Worm (Caenorhabditis elegans) whole organism, late embryonic: Measurements from ENCODE around the gene F08G12.3.

ENCODE experiments used
- C08G9.2 ChIP-seq: sonication (generic microtip); optimal IDR thresholded peaks from 2 replicates; lab custom pipeline; 2016; ENCODE audit warnings: mild to moderate bottlenecking, missing genetic modification characterization, moderate library complexity, missing compliant biosample characterization
- F13H6.1 ChIP-seq: sonication (generic microtip); optimal IDR thresholded peaks from 2 replicates; lab custom pipeline; 2016; ENCODE audit warnings: missing genetic modification characterization, missing compliant biosample characterization
- K09A11.1 ChIP-seq: sonication (generic microtip); optimal IDR thresholded peaks from 2 replicates; lab custom pipeline; 2017; ENCODE audit warnings: antibody characterized with exemption, mild to moderate bottlenecking, missing genetic modification characterization, missing compliant biosample characterization; ENCODE audit not compliant: insufficient read depth
- ahr-1 ChIP-seq: sonication (generic microtip); optimal IDR thresholded peaks from 2 replicates; lab custom pipeline; 2016; ENCODE audit warnings: missing genetic modification characterization, missing compliant biosample characterization
- ceh-14 ChIP-seq: sonication (generic microtip); optimal IDR thresholded peaks from 2 replicates; lab custom pipeline; 2016; ENCODE audit warnings: missing genotype, missing genetic modification characterization, missing compliant biosample characterization
- ceh-18 ChIP-seq: sonication (generic microtip); optimal IDR thresholded peaks from 2 replicates; lab custom pipeline; 2016; ENCODE audit warnings: missing genetic modification characterization, missing compliant biosample characterization
- ceh-19 ChIP-seq: fragments of 200-800 bp; sonication (Bioruptor generic); optimal IDR thresholded peaks from 2 replicates; lab custom pipeline; 2018; ENCODE audit warnings: mild to moderate bottlenecking, missing genetic modification characterization, missing compliant biosample characterization
- ceh-2 ChIP-seq: sonication (generic microtip); optimal IDR thresholded peaks from 2 replicates; lab custom pipeline; 2016; ENCODE audit warnings: missing genotype, missing genetic modification characterization, missing compliant biosample characterization
- ceh-24 ChIP-seq: sonication (generic microtip); optimal IDR thresholded peaks from 2 replicates; lab custom pipeline; 2016; ENCODE audit warnings: mild to moderate bottlenecking, missing genetic modification characterization, missing compliant biosample characterization
- ceh-30 ChIP-seq: fragments of 150-350 bp; optimal IDR thresholded peaks from 2 replicates; lab custom pipeline; 2014; ENCODE audit warnings: missing biosample characterization, missing genetic modification characterization
- ceh-31 ChIP-seq: sonication (generic microtip); optimal IDR thresholded peaks from 2 replicates; lab custom pipeline; 2016; ENCODE audit warnings: missing genetic modification characterization, missing compliant biosample characterization
- ceh-34 ChIP-seq: sonication (generic microtip); optimal IDR thresholded peaks from 2 replicates; lab custom pipeline; 2016; ENCODE audit warnings: mild to moderate bottlenecking, missing genetic modification characterization, missing compliant biosample characterization
- ceh-48 ChIP-seq: sonication (generic microtip); optimal IDR thresholded peaks from 2 replicates; lab custom pipeline; 2016; ENCODE audit warnings: missing genetic modification characterization, inconsistent platforms, missing compliant biosample characterization
- ceh-6 ChIP-seq: fragments of 200-800 bp; sonication (Bioruptor generic); optimal IDR thresholded peaks from 2 replicates; lab custom pipeline; 2018; ENCODE audit warnings: mild to moderate bottlenecking, missing genetic modification characterization, missing compliant biosample characterization
- ceh-9 ChIP-seq: sonication (generic microtip); optimal IDR thresholded peaks from 2 replicates; lab custom pipeline; 2016; ENCODE audit warnings: mild to moderate bottlenecking, missing genetic modification characterization, inconsistent platforms, missing compliant biosample characterization
- dmd-4 ChIP-seq: sonication (generic microtip); optimal IDR thresholded peaks from 2 replicates; lab custom pipeline; 2016; ENCODE audit warnings: borderline replicate concordance, missing genetic modification characterization, missing compliant biosample characterization
- dve-1 ChIP-seq: sonication (generic microtip); optimal IDR thresholded peaks from 2 replicates; lab custom pipeline; 2017; ENCODE audit warnings: antibody characterized with exemption, mild to moderate bottlenecking, missing genetic modification characterization, missing compliant biosample characterization
- elt-2 ChIP-seq: sonication (generic microtip); optimal IDR thresholded peaks from 2 replicates; lab custom pipeline; 2016; ENCODE audit warnings: missing genetic modification reagents, missing genetic modification characterization, missing compliant biosample characterization
- elt-4 ChIP-seq: sonication (generic microtip); optimal IDR thresholded peaks from 2 replicates; lab custom pipeline; 2016; ENCODE audit warnings: missing genetic modification characterization, missing compliant biosample characterization
- ets-4 ChIP-seq: sonication (generic microtip); optimal IDR thresholded peaks from 2 replicates; lab custom pipeline; 2016; ENCODE audit warnings: missing genetic modification characterization, missing compliant biosample characterization
- fax-1 ChIP-seq: sonication (generic microtip); optimal IDR thresholded peaks from 2 replicates; lab custom pipeline; 2016; ENCODE audit warnings: missing genotype, missing genetic modification characterization, missing compliant biosample characterization
- fkh-10 ChIP-seq: fragments of 150-350 bp; optimal IDR thresholded peaks from 2 replicates; lab custom pipeline; 2014; ENCODE audit warnings: missing biosample characterization, missing genetic modification reagents, missing genetic modification characterization
- fkh-6 ChIP-seq: sonication (generic microtip); optimal IDR thresholded peaks from 2 replicates; lab custom pipeline; 2016; ENCODE audit warnings: missing genetic modification characterization, missing compliant biosample characterization
- hlh-15 ChIP-seq: sonication (generic microtip); optimal IDR thresholded peaks from 2 replicates; lab custom pipeline; 2016; ENCODE audit warnings: missing genetic modification characterization, missing compliant biosample characterization
- hlh-30 ChIP-seq: sonication (generic microtip); optimal IDR thresholded peaks from 2 replicates; lab custom pipeline; 2017; ENCODE audit warnings: antibody characterized with exemption, missing genetic modification characterization, missing compliant biosample characterization; ENCODE audit not compliant: insufficient read depth
- hlh-6 ChIP-seq: sonication (generic microtip); optimal IDR thresholded peaks from 2 replicates; lab custom pipeline; 2016; ENCODE audit warnings: missing genotype, missing genetic modification characterization, missing compliant biosample characterization
- madf-2 ChIP-seq: sonication (generic microtip); optimal IDR thresholded peaks from 2 replicates; lab custom pipeline; 2017; ENCODE audit warnings: missing genetic modification characterization, missing compliant biosample characterization
- nfya-1 ChIP-seq: sonication (generic microtip); optimal IDR thresholded peaks from 2 replicates; lab custom pipeline; 2017; ENCODE audit warnings: missing genetic modification characterization, mild to moderate bottlenecking, missing compliant biosample characterization, antibody characterized with exemption, moderate library complexity
- nhr-11 ChIP-seq: fragments of 150-350 bp; optimal IDR thresholded peaks from 2 replicates; lab custom pipeline; 2014; ENCODE audit warnings: missing biosample characterization, missing genetic modification characterization
- nhr-232 ChIP-seq: sonication (generic microtip); optimal IDR thresholded peaks from 2 replicates; lab custom pipeline; 2016; ENCODE audit warnings: missing genetic modification characterization, missing compliant biosample characterization
- odd-2 ChIP-seq: sonication (generic microtip); optimal IDR thresholded peaks from 2 replicates; lab custom pipeline; 2017; ENCODE audit warnings: antibody characterized with exemption, mild to moderate bottlenecking, missing genetic modification characterization, missing compliant biosample characterization
- pag-3 ChIP-seq: sonication (generic microtip); optimal IDR thresholded peaks from 2 replicates; lab custom pipeline; 2016; ENCODE audit warnings: missing compliant biosample characterization, missing genetic modification characterization, borderline replicate concordance
- pat-9 ChIP-seq: fragments of 200-800 bp; sonication (Bioruptor generic); optimal IDR thresholded peaks from 2 replicates; lab custom pipeline; 2018; ENCODE audit warnings: mild to moderate bottlenecking, missing genetic modification characterization, moderate library complexity, missing compliant biosample characterization
- pax-1 ChIP-seq: fragments of 150-350 bp; optimal IDR thresholded peaks from 2 replicates; lab custom pipeline; 2014; ENCODE audit warnings: missing biosample characterization, missing genetic modification characterization
- pqm-1 ChIP-seq: sonication (generic microtip); optimal IDR thresholded peaks from 2 replicates; lab custom pipeline; 2016; ENCODE audit warnings: missing genetic modification characterization, missing compliant biosample characterization
- pros-1 ChIP-seq: fragments of 150-350 bp; optimal IDR thresholded peaks from 2 replicates; lab custom pipeline; 2014; ENCODE audit warnings: missing biosample characterization, missing genetic modification reagents, missing genetic modification characterization
- ref-2 ChIP-seq: sonication (generic microtip); optimal IDR thresholded peaks from 2 replicates; lab custom pipeline; 2016; ENCODE audit warnings: missing genetic modification characterization, missing compliant biosample characterization
- rnt-1 ChIP-seq: sonication (generic microtip); optimal IDR thresholded peaks from 2 replicates; lab custom pipeline; 2016; ENCODE audit warnings: missing genetic modification characterization, missing compliant biosample characterization
- sdc-2 ChIP-seq: sonication (generic microtip); optimal IDR thresholded peaks from 2 replicates; lab custom pipeline; 2016; ENCODE audit warnings: missing genotype, missing genetic modification characterization, missing compliant biosample characterization
- syd-9 ChIP-seq: sonication (generic microtip); optimal IDR thresholded peaks from 2 replicates; lab custom pipeline; 2016; ENCODE audit warnings: mild to moderate bottlenecking, missing genetic modification characterization, moderate library complexity, missing compliant biosample characterization
- tbx-2 ChIP-seq: sonication (generic microtip); optimal IDR thresholded peaks from 2 replicates; lab custom pipeline; 2016; ENCODE audit warnings: missing genetic modification characterization, missing compliant biosample characterization
- unc-3 ChIP-seq, 2 experiments: fragments of 200-800 bp in 1 of 2; sonication (Bioruptor generic) in 1 of 2; sonication (generic microtip) in 1 of 2; conservative IDR thresholded peaks in 1 of 2; optimal IDR thresholded peaks in 1 of 2; 2 replicates each; pipeline versions ENCODE4 v1.3.6 to Lab custom; 2016 to 2022; ENCODE audit warnings: missing compliant biosample characterization in 2 of 2, missing genetic modification characterization in 2 of 2, missing genetic modification reagents in 1 of 2
- unc-42 ChIP-seq: sonication (generic microtip); optimal IDR thresholded peaks from 2 replicates; lab custom pipeline; 2016; ENCODE audit warnings: missing genotype, missing genetic modification characterization, missing compliant biosample characterization
- unc-55 ChIP-seq: sonication (generic microtip); optimal IDR thresholded peaks from 2 replicates; lab custom pipeline; 2017; ENCODE audit warnings: missing biosample characterization, missing genetic modification reagents, missing genetic modification characterization
- zip-5 ChIP-seq: sonication (generic microtip); optimal IDR thresholded peaks from 2 replicates; lab custom pipeline; 2016; ENCODE audit warnings: missing genetic modification characterization, missing compliant biosample characterization

F08G12.3 gene

ce11 chrX:11299642-11300307, at the start of gene F08G12.3, which contains the start of gene snrp-40.1:
Gene F08G12.3 (plus strand): TSS chrX:11300257.
Gene snrp-40.1 (minus strand): TSS chrX:11299784.
- no peak for TF ChIP-seq ceh-30 (tag; lab: Kevin White, UChicago)
- peak; percentile 41 for TF ChIP-seq unc-42 (tag; lab: Kevin White, UChicago)
- peak; percentile 85 for TF ChIP-seq ceh-34 (tag; lab: Kevin White, UChicago)
- peak; percentile 65 for TF ChIP-seq hlh-30
- TF ChIP-seq tbx-2 = peak; percentile 86
- TF ChIP-seq pag-3 (tag; lab: Kevin White, UChicago) = no peak
- TF ChIP-seq sdc-2 (tag; lab: Kevin White, UChicago) = peak; percentile 49
- TF ChIP-seq ets-4 (tag; lab: Kevin White, UChicago) = peak; percentile 55
- peak; percentile 33 for TF ChIP-seq C08G9.2
- TF ChIP-seq ahr-1 (tag; lab: Kevin White, UChicago) = no peak
- TF ChIP-seq ceh-31 (tag; lab: Kevin White, UChicago) = peak; percentile 82
- no peak for TF ChIP-seq nhr-232 (tag; lab: Kevin White, UChicago)
- TF ChIP-seq zip-5 = no peak
- TF ChIP-seq syd-9 (tag; lab: Kevin White, UChicago) = peak; percentile 10
- TF ChIP-seq F13H6.1 (tag; lab: Kevin White, UChicago) = no peak
- TF ChIP-seq rnt-1 = peak; percentile 51
- TF ChIP-seq ceh-6 (GFP tag; lab: Kevin White, UChicago) = no peak
- peak; percentile 61 for TF ChIP-seq hlh-6 (tag; lab: Kevin White, UChicago)
- peak; percentile 54 for TF ChIP-seq ceh-2 (tag; lab: Kevin White, UChicago)
- TF ChIP-seq unc-55 (GFP tag; lab: Kevin White, UChicago) = peak; percentile 80
- TF ChIP-seq ref-2 = peak; percentile 68
- TF ChIP-seq ceh-18 (tag; lab: Kevin White, UChicago) = peak; percentile 84
- peak; percentile 22 for TF ChIP-seq madf-2 (tag; lab: Kevin White, UChicago)
- TF ChIP-seq dmd-4 (tag; lab: Kevin White, UChicago) = peak; percentile 3
- TF ChIP-seq elt-2 (tag; lab: Kevin White, UChicago) = peak; percentile 62
- peak; percentile 83 for TF ChIP-seq nfya-1 (tag; lab: Kevin White, UChicago)
- TF ChIP-seq elt-4 (tag; lab: Kevin White, UChicago) = no peak
- TF ChIP-seq ceh-9 (tag; lab: Kevin White, UChicago) = no peak
- TF ChIP-seq dve-1 (tag; lab: Kevin White, UChicago) = no peak
- TF ChIP-seq pros-1 (tag; lab: Kevin White, UChicago) = peak; percentile 44
- no peak for TF ChIP-seq ceh-24 (tag; lab: Kevin White, UChicago)
- no peak for TF ChIP-seq pax-1
- peak; percentile 63 for TF ChIP-seq ceh-14
- TF ChIP-seq K09A11.1 (tag; lab: Kevin White, UChicago) = no peak
- TF ChIP-seq fkh-10 (GFP tag; lab: Kevin White, UChicago) = no peak
- TF ChIP-seq ceh-19 = peak; percentile 41

ce11 chrX:11250983-11251382, 49.1 kb upstream of the F08G12.3 start:
- TF ChIP-seq elt-2 (tag; lab: Kevin White, UChicago) = peak; percentile 83
- no peak for TF ChIP-seq F13H6.1 (tag; lab: Kevin White, UChicago)
- TF ChIP-seq, all 69 proteins: peak for 1

ce11 chrX:11251928-11252327, 48.1 kb upstream of the F08G12.3 start:
- TF ChIP-seq pax-1 (no peak), K09A11.1 (tag; lab: Kevin White, UChicago) (no peak)

ce11 chrX:11252429-11252828, 47.6 kb upstream of the F08G12.3 start:
- no peak for TF ChIP-seq pqm-1
- no peak for TF ChIP-seq dve-1 (tag; lab: Kevin White, UChicago)
- no peak for TF ChIP-seq nhr-11 (tag; lab: Kevin White, UChicago)
- peak; percentile 66 for TF ChIP-seq pat-9 (tag; lab: Kevin White, UChicago)
- TF ChIP-seq ceh-2 (tag; lab: Kevin White, UChicago) = peak; percentile 50
- no peak for TF ChIP-seq odd-2
- TF ChIP-seq tbx-2 = peak; percentile 34
- TF ChIP-seq unc-55 (GFP tag; lab: Kevin White, UChicago) = no peak
- peak; percentile 31 for TF ChIP-seq rnt-1
- peak; percentile 61 for TF ChIP-seq sdc-2 (tag; lab: Kevin White, UChicago)
- TF ChIP-seq ceh-48 (tag; lab: Kevin White, UChicago) = no peak
- TF ChIP-seq fax-1 (tag; lab: Kevin White, UChicago) = peak; percentile 42
- TF ChIP-seq hlh-15 (tag; lab: Kevin White, UChicago) = peak; percentile 55
- TF ChIP-seq ceh-24 (tag; lab: Kevin White, UChicago) = peak; percentile 5
- peak; percentile 70; the same call in 1 of the 2 replicates for TF ChIP-seq unc-3 (GFP tag; conservative IDR thresholded peaks at IDR 0.05; lab: Robert Waterston, UW)
- peak; percentile 24 for TF ChIP-seq unc-3 (tag; optimal IDR thresholded peaks at IDR 0.05; lab: Kevin White, UChicago)
- TF ChIP-seq fkh-6 (tag; lab: Kevin White, UChicago) = peak; percentile 61
